Worm (Caenorhabditis elegans) whole organism, L2 larva: ENCODE data around the gene T01B4.3.
A peak's percentile ranks its signal among the peaks of the same experiment; 100 is the strongest.

ENCODE experiments used
- C34F6.9 ChIP-seq: fragments of 150-350 bp; optimal IDR thresholded peaks from 2 replicates; lab custom pipeline; 2014; ENCODE audit warnings: missing biosample characterization, missing genetic modification characterization
- R02D3.7 ChIP-seq: fragments of 150-350 bp; optimal IDR thresholded peaks from 2 replicates; lab custom pipeline; 2014; ENCODE audit warnings: missing biosample characterization, missing genetic modification characterization
- dmd-4 ChIP-seq: sonication (generic microtip); optimal IDR thresholded peaks from 2 replicates; lab custom pipeline; 2017; ENCODE audit warnings: missing biosample characterization, missing genetic modification characterization
- fos-1 ChIP-seq: fragments of 150-350 bp; optimal IDR thresholded peaks from 2 replicates; lab custom pipeline; 2014; ENCODE audit warnings: missing biosample characterization, missing genetic modification characterization
- lsy-2 ChIP-seq, 2 experiments: fragments of 150-350 bp in 1 of 2; sonication (generic microtip) in 1 of 2; optimal IDR thresholded peaks; 2 replicates each; lab custom pipeline; 2014 to 2017; ENCODE audit warnings: missing biosample characterization in 2 of 2, missing genetic modification characterization in 2 of 2
- nhr-11 ChIP-seq: fragments of 150-350 bp; optimal IDR thresholded peaks from 2 replicates; lab custom pipeline; 2014; ENCODE audit warnings: missing biosample characterization, missing genetic modification characterization
- nhr-12 ChIP-seq: fragments of 150-350 bp; optimal IDR thresholded peaks from 2 replicates; lab custom pipeline; 2014; ENCODE audit warnings: missing biosample characterization, missing genetic modification characterization
- nhr-21 ChIP-seq: fragments of 150-350 bp; optimal IDR thresholded peaks from 2 replicates; lab custom pipeline; 2014; ENCODE audit warnings: missing biosample characterization, missing genetic modification characterization
- nhr-237 ChIP-seq: fragments of 150-350 bp; optimal IDR thresholded peaks from 2 replicates; lab custom pipeline; 2014; ENCODE audit warnings: missing biosample characterization, missing genetic modification characterization
- sma-3 ChIP-seq: sonication (generic microtip); optimal IDR thresholded peaks from 2 replicates; lab custom pipeline; 2016; ENCODE audit warnings: missing genetic modification reagents, missing genetic modification characterization, missing compliant biosample characterization
- unc-39 ChIP-seq: fragments of 150-350 bp; optimal IDR thresholded peaks from 2 replicates; lab custom pipeline; 2014; ENCODE audit warnings: missing biosample characterization, missing genetic modification characterization
- zag-1 ChIP-seq: fragments of 150-350 bp; optimal IDR thresholded peaks from 2 replicates; lab custom pipeline; 2014; ENCODE audit warnings: missing biosample characterization, missing genetic modification characterization
- ztf-1 ChIP-seq: fragments of 200-800 bp; sonication (Bioruptor generic); conservative IDR thresholded peaks from 2 replicates; pipeline ENCODE4 v1.3.6; 2022; ENCODE audit warnings: missing genetic modification characterization, missing compliant biosample characterization

T01B4.3 gene

DNA sequence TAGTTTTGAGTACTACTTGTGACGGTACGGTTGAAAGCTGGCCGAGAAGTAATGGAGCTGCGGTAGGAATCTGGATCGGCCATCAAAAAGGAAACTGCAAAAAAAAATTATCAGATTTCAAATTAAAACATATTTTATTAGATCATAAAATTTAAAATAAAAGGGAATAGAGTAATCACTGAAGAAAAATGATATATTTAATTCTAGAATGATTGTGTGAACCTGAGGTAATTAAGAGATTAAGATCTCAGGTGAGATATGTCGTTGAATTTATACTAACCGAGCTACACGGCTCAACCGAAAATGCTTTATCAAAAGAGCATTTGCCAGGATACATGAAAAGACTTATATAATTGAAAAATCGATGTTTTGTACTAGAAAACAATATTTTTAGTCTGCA, 47.6 kb downstream of the T01B4.3 start, which contains the start of gene ifa-3:
Gene ifa-3, minus strand, starts transcription at position 101 of the 400 bp plus-strand sequence.
- TF ChIP-seq nhr-11 (tag; lab: Kevin White, UChicago) (no peak), C34F6.9 (tag; lab: Kevin White, UChicago) (no peak), R02D3.7 (tag; lab: Kevin White, UChicago) (no peak), zag-1 (tag; lab: Kevin White, UChicago) (no peak), unc-39 (no peak), nhr-237 (tag; lab: Kevin White, UChicago) (no peak), lsy-2 (tag; optimal IDR thresholded peaks at IDR 0.05; lab: Kevin White, UChicago) (no peak), nhr-21 (tag; lab: Kevin White, UChicago) (no peak), dmd-4 (tag; lab: Kevin White, UChicago) (no peak), ztf-1 (GFP tag; lab: Robert Waterston, UW) (no peak), fos-1 (tag; lab: Kevin White, UChicago) (no peak)

ce11 chrX:16265636-16266384, 51.7 kb downstream of the T01B4.3 start, which contains the start of gene mua-6:
Gene mua-6 (minus strand): TSS chrX:16265686.
- TF ChIP-seq fos-1 (tag; lab: Kevin White, UChicago) (peak; percentile 17), sma-3 (GFP tag; lab: Kevin White, UChicago) (peak; percentile 83), nhr-12 (tag; lab: Kevin White, UChicago) (no peak)
